Worm (Caenorhabditis elegans) whole organism, L1 larva: ENCODE results near the gene F55G7.4.

Source experiments
- egl-27 ChIP-seq, 2 experiments: fragments of 150-350 bp in 1 of 2; sonication (generic microtip); optimal IDR thresholded peaks; 3 replicates each; lab custom pipeline; 2017 to 2018; ENCODE audit warnings: missing biosample characterization in 2 of 2, missing genetic modification characterization in 2 of 2, missing genetic modification reagents in 2 of 2
- grh-1 ChIP-seq: fragments of 200-800 bp; sonication (Bioruptor generic); IDR thresholded peaks from 2 replicates; pipeline ENCODE4 v1.3.6; 2022; ENCODE audit warnings: missing genetic modification reagents, missing genetic modification characterization, missing compliant biosample characterization
- lin-15B ChIP-seq: fragments of 150-350 bp; sonication (generic microtip); optimal IDR thresholded peaks from 3 replicates; lab custom pipeline; 2014; ENCODE audit warnings: missing biosample characterization, missing genetic modification characterization
- nhr-28 ChIP-seq: fragments of 150-350 bp; optimal IDR thresholded peaks from 2 replicates; lab custom pipeline; 2014; ENCODE audit warnings: missing biosample characterization, missing genetic modification characterization
- unc-62 ChIP-seq: fragments of 150-350 bp; optimal IDR thresholded peaks from 2 replicates; lab custom pipeline; 2014; ENCODE audit warnings: missing biosample characterization, missing genetic modification reagents, missing genetic modification characterization
- unc-98 ChIP-seq: fragments of 200-800 bp; sonication (Bioruptor generic); IDR thresholded peaks from 2 replicates; pipeline ENCODE4 v1.3.6; 2022; ENCODE audit warnings: missing genetic modification characterization, missing compliant biosample characterization

- TF ChIP-seq egl-27 (tag; optimal IDR thresholded peaks at IDR 0.05; lab: Kevin White, UChicago), result no peak
- no peak for TF ChIP-seq unc-62 (GFP tag; lab: Kevin White, UChicago)
- no peak for TF ChIP-seq grh-1
- TF ChIP-seq nhr-28 (tag; lab: Kevin White, UChicago), result no peak
- TF ChIP-seq lin-15B (tag; lab: Kevin White, UChicago), result no peak
- no peak for TF ChIP-seq unc-98 (GFP tag; lab: Robert Waterston, UW)
These were observed 3.9 kb downstream of the F55G7.4 start, which contains the start of gene dot-1.4 for ce11 chrX:11931559-11931958.
